Fruit fly (Drosophila melanogaster) whole organism, embryonic: Measurements from ENCODE around the gene shf.
A peak's percentile ranks its signal among the peaks of the same experiment; 100 is the strongest.

Experiments used
- Atf6 ChIP-seq: fragments of 200-800 bp; sonication (Bioruptor generic); IDR thresholded peaks from 2 replicates; pipeline ENCODE4 v1.3.6; 2022; ENCODE audit warnings: missing biosample characterization, missing genetic modification characterization
- BEAF-32 ChIP-seq: fragments of 200-800 bp; sonication (Bioruptor generic); optimal IDR thresholded peaks from 3 replicates; lab custom pipeline; 2017; ENCODE audit warnings: missing biosample characterization, missing genetic modification characterization, mild to moderate bottlenecking, moderate library complexity, missing genetic modification reagents
- Bdp1 ChIP-seq: fragments of 200-800 bp; sonication (Bioruptor generic); optimal IDR thresholded peaks from 3 replicates; lab custom pipeline; 2016; ENCODE audit warnings: missing biosample characterization, missing genetic modification characterization
- CG10543 ChIP-seq: fragments of 200-800 bp; sonication (Bioruptor generic); optimal IDR thresholded peaks from 3 replicates; lab custom pipeline; 2017; ENCODE audit warnings: missing biosample characterization, mild to moderate bottlenecking, missing genetic modification characterization, moderate library complexity
- CG12071 ChIP-seq: fragments of 200-800 bp; sonication (Bioruptor generic); optimal IDR thresholded peaks from 3 replicates; lab custom pipeline; 2018; ENCODE audit warnings: missing biosample characterization, mild to moderate bottlenecking, missing genetic modification characterization
- CG13296 ChIP-seq: fragments of 200-800 bp; sonication (Bioruptor generic); optimal IDR thresholded peaks from 3 replicates; lab custom pipeline; 2018; ENCODE audit warnings: missing biosample characterization, mild to moderate bottlenecking, missing genetic modification characterization
- CG14860 ChIP-seq: fragments of 200-800 bp; sonication (Bioruptor generic); IDR thresholded peaks from 3 replicates; pipeline ENCODE4 v1.3.6; 2022; ENCODE audit warnings: missing biosample characterization, missing genetic modification characterization; ENCODE audit not compliant: partially characterized antibody
- CG16779 ChIP-seq: fragments of 200-800 bp; sonication (Bioruptor generic); IDR thresholded peaks from 2 replicates; pipeline ENCODE4 v1.3.6; 2022; ENCODE audit warnings: missing biosample characterization, missing genetic modification characterization
- CG2199 ChIP-seq: fragments of 200-800 bp; sonication (Bioruptor generic); IDR thresholded peaks from 3 replicates; pipeline ENCODE4 v1.3.6; 2022; ENCODE audit warnings: missing biosample characterization, missing genetic modification characterization
- CG3163 ChIP-seq: fragments of 200-800 bp; sonication (Bioruptor generic); optimal IDR thresholded peaks from 3 replicates; lab custom pipeline; 2016; ENCODE audit warnings: missing biosample characterization, missing genetic modification characterization
- CG4820 ChIP-seq: fragments of 200-800 bp; sonication (Bioruptor generic); optimal IDR thresholded peaks from 3 replicates; lab custom pipeline; 2016; ENCODE audit warnings: missing biosample characterization, missing genetic modification characterization
- CG5953 ChIP-seq: fragments of 200-800 bp; sonication (Bioruptor generic); IDR thresholded peaks from 2 replicates; pipeline ENCODE4 v1.3.6; 2022; ENCODE audit warnings: missing biosample characterization, missing genetic modification characterization
- CG6254 ChIP-seq: fragments of 200-800 bp; sonication (Bioruptor generic); optimal IDR thresholded peaks from 3 replicates; lab custom pipeline; 2017; ENCODE audit warnings: mild to moderate bottlenecking, missing biosample characterization, missing genetic modification reagents, missing genetic modification characterization
- CG6765 ChIP-seq: fragments of 200-800 bp; sonication (Bioruptor generic); optimal IDR thresholded peaks from 3 replicates; lab custom pipeline; 2017; ENCODE audit warnings: missing biosample characterization, mild to moderate bottlenecking, missing genetic modification characterization
- CG7556 ChIP-seq: fragments of 200-800 bp; sonication (Bioruptor generic); optimal IDR thresholded peaks from 2 replicates; lab custom pipeline; 2017; ENCODE audit warnings: missing biosample characterization, mild to moderate bottlenecking, missing genetic modification characterization
- CHES-1-like ChIP-seq: fragments of 200-800 bp; sonication (Bioruptor generic); optimal IDR thresholded peaks from 2 replicates; lab custom pipeline; 2016; ENCODE audit warnings: missing biosample characterization, missing genetic modification characterization
- Doc3 ChIP-seq: fragments of 200-800 bp; sonication (Bioruptor generic); IDR thresholded peaks from 3 replicates; pipeline ENCODE4 v1.3.6; 2022; ENCODE audit warnings: missing biosample characterization, missing genetic modification characterization; ENCODE audit not compliant: partially characterized antibody
- Dref ChIP-seq: fragments of 200-800 bp; sonication (Bioruptor generic); IDR thresholded peaks from 2 replicates; pipeline ENCODE4 v1.3.6; 2022; ENCODE audit warnings: missing biosample characterization, missing genetic modification characterization
- H2.0 ChIP-seq: fragments of 200-800 bp; sonication (Bioruptor generic); IDR thresholded peaks from 2 replicates; pipeline ENCODE4 v1.3.6; 2022; ENCODE audit warnings: missing biosample characterization, missing genetic modification characterization
- Hey ChIP-seq: fragments of 200-800 bp; sonication (Bioruptor generic); optimal IDR thresholded peaks from 3 replicates; lab custom pipeline; 2018; ENCODE audit warnings: missing biosample characterization, mild to moderate bottlenecking, missing genetic modification characterization
- Hr78 ChIP-seq, 2 experiments: fragments of 200-800 bp in 1 of 2; fragments of >200 bp in 1 of 2; sonication (Bioruptor generic) in 1 of 2; optimal IDR thresholded peaks; 2 replicates each; lab custom pipeline; 2017 to 2019; ENCODE audit warnings: missing biosample characterization in 2 of 2, missing genetic modification characterization in 2 of 2, mild to moderate bottlenecking in 1 of 2, moderate library complexity in 1 of 2
- Hsf ChIP-seq: fragments of 200-800 bp; sonication (Bioruptor generic); optimal IDR thresholded peaks from 3 replicates; lab custom pipeline; 2016; ENCODE audit warnings: missing biosample characterization, missing genetic modification characterization
- Lim3 ChIP-seq: fragments of 200-800 bp; sonication (Bioruptor generic); IDR thresholded peaks from 2 replicates; pipeline ENCODE4 v1.3.6; 2022; ENCODE audit warnings: missing biosample characterization, missing genetic modification characterization
- MBD-R2 ChIP-seq: fragments of 200-800 bp; sonication (Bioruptor generic); IDR thresholded peaks from 2 replicates; pipeline ENCODE4 v1.3.6; 2022; ENCODE audit warnings: missing biosample characterization, missing genetic modification characterization
- Med ChIP-seq: fragments of 200-800 bp; sonication (Bioruptor generic); peaks from one replicate; lab custom pipeline; 2016; ENCODE audit warnings: missing biosample characterization, missing genetic modification characterization, mild to moderate bottlenecking, inconsistent platforms, moderate library complexity
- Meics ChIP-seq: fragments of 200-800 bp; sonication (Bioruptor generic); optimal IDR thresholded peaks from 2 replicates; lab custom pipeline; 2017; ENCODE audit warnings: missing biosample characterization, mild to moderate bottlenecking, missing genetic modification characterization
- NK7.1 ChIP-seq: fragments of 200-800 bp; sonication (Bioruptor generic); optimal IDR thresholded peaks from 3 replicates; lab custom pipeline; 2016; ENCODE audit warnings: missing biosample characterization, missing genetic modification characterization
- Oli ChIP-seq: fragments of 200-800 bp; sonication (Bioruptor generic); optimal IDR thresholded peaks from 2 replicates; lab custom pipeline; 2018; ENCODE audit warnings: missing biosample characterization, mild to moderate bottlenecking, missing genetic modification characterization, moderate library complexity
- Poxn ChIP-seq: fragments of 200-800 bp; sonication (Bioruptor generic); IDR thresholded peaks from 2 replicates; pipeline ENCODE4 v1.3.6; 2022; ENCODE audit warnings: missing biosample characterization, missing genetic modification characterization
- amos ChIP-seq: fragments of 200-800 bp; sonication (Bioruptor generic); IDR thresholded peaks from 2 replicates; pipeline ENCODE4 v1.3.6; 2022; ENCODE audit warnings: missing biosample characterization, missing genetic modification characterization; ENCODE audit not compliant: partially characterized antibody
- ci ChIP-seq: fragments of 200-800 bp; sonication (Bioruptor generic); IDR thresholded peaks from 3 replicates; pipeline ENCODE4 v1.3.6; 2022; ENCODE audit warnings: missing biosample characterization, missing genetic modification characterization
- corto ChIP-seq: fragments of 200-800 bp; sonication (Bioruptor generic); optimal IDR thresholded peaks from 2 replicates; lab custom pipeline; 2016; ENCODE audit warnings: missing biosample characterization, mild to moderate bottlenecking, missing genetic modification characterization, moderate library complexity
- crol ChIP-seq: fragments of 200-800 bp; sonication (Bioruptor generic); IDR thresholded peaks from 2 replicates; pipeline ENCODE4 v1.3.6; 2022; ENCODE audit warnings: missing biosample characterization, missing genetic modification characterization
- danr ChIP-seq: fragments of 200-800 bp; sonication (Bioruptor generic); IDR thresholded peaks from 2 replicates; pipeline ENCODE4 v1.3.6; 2022; ENCODE audit warnings: missing biosample characterization, missing genetic modification characterization
- dmrt99B ChIP-seq: fragments of 200-800 bp; sonication (Bioruptor generic); optimal IDR thresholded peaks from 2 replicates; lab custom pipeline; 2018; ENCODE audit warnings: missing biosample characterization, mild to moderate bottlenecking, missing genetic modification characterization, moderate library complexity
- emc ChIP-seq: fragments of 200-800 bp; sonication (Bioruptor generic); optimal IDR thresholded peaks from 2 replicates; lab custom pipeline; 2016; ENCODE audit warnings: missing biosample characterization, missing genetic modification characterization
- ems ChIP-seq: fragments of 200-800 bp; sonication (Bioruptor generic); optimal IDR thresholded peaks from 3 replicates; lab custom pipeline; 2016; ENCODE audit warnings: missing biosample characterization, missing genetic modification characterization
- fru ChIP-seq: fragments of >200 bp; optimal IDR thresholded peaks from 2 replicates; lab custom pipeline; 2017
- gsb ChIP-seq: fragments of 200-800 bp; sonication (Bioruptor generic); IDR thresholded peaks from 2 replicates; pipeline ENCODE4 v1.3.6; 2022; ENCODE audit warnings: missing biosample characterization, missing genetic modification characterization
- h ChIP-seq: fragments of >200 bp; optimal IDR thresholded peaks from 2 replicates; lab custom pipeline; 2017
- inv ChIP-seq: fragments of 200-800 bp; sonication (Bioruptor generic); IDR thresholded peaks from 2 replicates; pipeline ENCODE4 v1.3.6; 2022; ENCODE audit warnings: missing biosample characterization, missing genetic modification characterization; ENCODE audit not compliant: partially characterized antibody
- oc ChIP-seq: fragments of 200-800 bp; sonication (Bioruptor generic); optimal IDR thresholded peaks from 2 replicates; lab custom pipeline; 2018; ENCODE audit warnings: missing biosample characterization, mild to moderate bottlenecking, missing genetic modification characterization, moderate library complexity
- p53 ChIP-seq: fragments of 200-800 bp; sonication (Bioruptor generic); optimal IDR thresholded peaks from 2 replicates; lab custom pipeline; 2016; ENCODE audit warnings: missing biosample characterization, missing genetic modification characterization
- pan ChIP-seq, 4 experiments: fragments of >200 bp in 3 of 4; fragments of 200-800 bp in 1 of 4; sonication (Bioruptor generic) in 1 of 4; optimal IDR thresholded peaks in 3 of 4; IDR thresholded peaks in 1 of 4; 2 replicates each; pipeline versions ENCODE4 v1.3.6 to Lab custom; 2017 to 2022; ENCODE audit warnings: missing biosample characterization in 2 of 4, missing genetic modification characterization in 2 of 4, mixed read lengths in 1 of 4
- phol ChIP-seq: fragments of 200-800 bp; sonication (Bioruptor generic); optimal IDR thresholded peaks from 3 replicates; lab custom pipeline; 2018; ENCODE audit warnings: missing biosample characterization, mild to moderate bottlenecking, missing genetic modification characterization, moderate library complexity
- pros ChIP-seq: fragments of 200-800 bp; sonication (Bioruptor generic); optimal IDR thresholded peaks from 3 replicates; lab custom pipeline; 2019; ENCODE audit warnings: missing biosample characterization, mild to moderate bottlenecking, missing genetic modification characterization, moderate library complexity
- repo ChIP-seq: fragments of 200-800 bp; sonication (Bioruptor generic); optimal IDR thresholded peaks from 2 replicates; lab custom pipeline; 2016; ENCODE audit warnings: missing biosample characterization, missing genetic modification characterization
- salm ChIP-seq: fragments of 200-800 bp; sonication (Bioruptor generic); optimal IDR thresholded peaks from 2 replicates; lab custom pipeline; 2018; ENCODE audit warnings: missing biosample characterization, mild to moderate bottlenecking, missing genetic modification characterization
- sisA ChIP-seq: fragments of 200-800 bp; sonication (Bioruptor generic); IDR thresholded peaks from 2 replicates; pipeline ENCODE4 v1.3.6; 2022; ENCODE audit warnings: missing biosample characterization, missing genetic modification characterization
- sob ChIP-seq: fragments of 200-800 bp; sonication (Bioruptor generic); IDR thresholded peaks from 2 replicates; pipeline ENCODE4 v1.3.6; 2022; ENCODE audit warnings: missing biosample characterization, missing genetic modification characterization
- twi ChIP-seq: fragments of 200-800 bp; optimal IDR thresholded peaks from 2 replicates; lab custom pipeline; 2019; ENCODE audit warnings: missing biosample characterization, mild to moderate bottlenecking, missing genetic modification characterization, moderate library complexity

shf gene

dm6 chrX:6803312-6803794, 23.9 kb upstream of the shf start, which contains the start of the genes C3G and pod1 (continued):
- TF ChIP-seq Bdp1 (GFP tag; lab: Kevin White, UChicago) (peak; percentile 46), CG10543 (GFP tag; lab: Kevin White, UChicago) (peak; percentile 33), CG5953 (GFP tag; lab: Robert Waterston, UW) (no peak), inv (peak; percentile 98), oc (tag; lab: Kevin White, UChicago) (no peak), CG12071 (no peak), gsb (GFP tag; lab: Robert Waterston, UW) (no peak), danr (GFP tag; lab: Robert Waterston, UW) (no peak), CG2199 (GFP tag; lab: Robert Waterston, UW) (no peak), Hsf (peak; percentile 43), CG3163 (GFP tag; lab: Kevin White, UChicago) (no peak), salm (tag; lab: Kevin White, UChicago) (no peak), Doc3 (GFP tag; lab: Robert Waterston, UW) (peak; percentile 89), Hey (tag; lab: Kevin White, UChicago) (no peak), Atf6 (GFP tag; lab: Robert Waterston, UW) (no peak), h (lab: Kevin White, UChicago) (no peak), CG7556 (GFP tag; lab: Kevin White, UChicago) (no peak), CG4820 (no peak), CG16779 (GFP tag; lab: Robert Waterston, UW) (no peak), pros (GFP tag; lab: Kevin White, UChicago) (no peak), CG13296 (GFP tag; lab: Kevin White, UChicago) (peak; percentile 5), CG6254 (GFP tag; lab: Kevin White, UChicago) (no peak), crol (GFP tag; lab: Robert Waterston, UW) (no peak), dmrt99B (tag; lab: Kevin White, UChicago) (no peak), amos (GFP tag; lab: Robert Waterston, UW) (peak; percentile 100), emc (GFP tag; lab: Kevin White, UChicago) (no peak), ci (no peak), CHES-1-like (GFP tag; lab: Kevin White, UChicago) (peak; percentile 70), p53 (GFP tag; lab: Kevin White, UChicago) (peak; percentile 40), Hr78 (GFP tag; optimal IDR thresholded peaks at IDR 0.05; lab: Kevin White, UChicago) (no peak), sob (GFP tag; lab: Robert Waterston, UW) (peak; percentile 28; the same call in 1 of the 2 replicates), Lim3 (no peak), BEAF-32 (GFP tag; lab: Kevin White, UChicago) (peak; percentile 99), NK7.1 (no peak), fru (no peak), Poxn (GFP tag; lab: Robert Waterston, UW) (no peak), pan (optimal IDR thresholded peaks at IDR 0.05; lab: Kevin White, UChicago) (no peak), pan (GFP tag; optimal IDR thresholded peaks at IDR 0.05 in 1 of 2, IDR thresholded peaks at IDR 0.05 in 1 of 2) (no peak), CG6765 (GFP tag; lab: Kevin White, UChicago) (no peak), twi (tag; lab: Kevin White, UChicago) (no peak), repo (GFP tag; lab: Kevin White, UChicago) (peak; percentile 6), CG14860 (GFP tag; lab: Robert Waterston, UW) (peak; percentile 97), phol (tag; lab: Kevin White, UChicago) (peak; percentile 53), Meics (GFP tag; lab: Kevin White, UChicago) (peak; percentile 77), Dref (GFP tag; lab: Robert Waterston, UW) (peak; percentile 99), corto (GFP tag; lab: Kevin White, UChicago) (no peak), Oli (no peak), sisA (GFP tag; lab: Robert Waterston, UW) (no peak), Med (GFP tag; lab: Kevin White, UChicago) (peak; percentile 90), MBD-R2 (GFP tag; lab: Robert Waterston, UW) (peak; percentile 69), H2.0 (GFP tag; lab: Robert Waterston, UW) (no peak), ems (GFP tag; lab: Kevin White, UChicago) (peak; percentile 21)
